Worm (Caenorhabditis elegans) whole organism, L2 larva: ENCODE measurements around the gene chil-17.

Experiments
- F13H6.1 ChIP-seq: sonication (generic microtip); optimal IDR thresholded peaks from 2 replicates; lab custom pipeline; 2016; ENCODE audit warnings: missing genetic modification characterization, missing compliant biosample characterization
- gmeb-1 ChIP-seq: fragments of 150-350 bp; optimal IDR thresholded peaks from 2 replicates; lab custom pipeline; 2014; ENCODE audit warnings: missing biosample characterization, missing genetic modification characterization
- mbf-1 ChIP-seq: sonication (generic microtip); optimal IDR thresholded peaks from 2 replicates; lab custom pipeline; 2017; ENCODE audit warnings: missing biosample characterization, missing genetic modification characterization
- nhr-77 ChIP-seq: fragments of 150-350 bp; optimal IDR thresholded peaks from 2 replicates; lab custom pipeline; 2014; ENCODE audit warnings: missing biosample characterization, missing genetic modification characterization
- peb-1 ChIP-seq: fragments of 150-350 bp; optimal IDR thresholded peaks from 2 replicates; lab custom pipeline; 2014; ENCODE audit warnings: missing biosample characterization, missing genetic modification characterization

chil-17 gene

DNA sequence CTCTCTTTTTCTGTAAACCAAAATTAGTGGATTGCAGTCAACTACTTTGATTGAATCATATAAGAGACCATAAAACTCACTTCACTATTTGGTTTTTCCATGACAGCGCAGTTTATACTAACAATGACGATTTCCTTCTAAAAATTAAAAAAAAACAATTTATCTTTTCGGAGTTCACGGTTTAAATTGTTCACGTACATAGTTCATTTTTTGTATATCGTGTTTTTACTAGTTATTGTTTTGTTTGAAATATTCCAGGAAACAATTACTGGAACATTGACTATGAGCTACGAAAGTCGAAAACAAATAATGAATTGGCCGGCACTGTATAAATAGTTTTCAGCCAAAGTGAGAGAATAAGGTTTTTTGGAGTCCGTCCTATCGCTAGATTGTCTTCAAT is 47.2 kb downstream of the chil-17 start, which contains the start of gene lido-17:
Gene lido-17, minus strand, starts transcription at position 101 of the 400 bp plus-strand sequence.
- TF ChIP-seq F13H6.1 (tag; lab: Kevin White, UChicago), result no peak
- no peak for TF ChIP-seq gmeb-1 (tag; lab: Kevin White, UChicago)
- no peak for TF ChIP-seq mbf-1 (tag; lab: Kevin White, UChicago)
- no peak for TF ChIP-seq nhr-77 (tag; lab: Kevin White, UChicago)
- TF ChIP-seq peb-1 (tag; lab: Kevin White, UChicago), result no peak
